Worm (Caenorhabditis elegans) whole organism, L2 larva: ENCODE results near the gene F07F6.1.

Source experiments
- blmp-1 ChIP-seq: sonication (generic microtip); optimal IDR thresholded peaks from 2 replicates; lab custom pipeline; 2017; ENCODE audit warnings: missing genetic modification characterization, mild to moderate bottlenecking, missing compliant biosample characterization, antibody characterized with exemption, moderate library complexity; ENCODE audit not compliant: insufficient read depth
- lin-39 ChIP-seq: fragments of 150-350 bp; optimal IDR thresholded peaks from 2 replicates; lab custom pipeline; 2014; ENCODE audit warnings: missing biosample characterization, missing genetic modification reagents, missing genetic modification characterization

ce11 chrII:5473946-5474423 lies 36.3 kb downstream of the F07F6.1 start, which contains the start of gene mrps-16:
- no peak for TF ChIP-seq blmp-1 (tag; lab: Kevin White, UChicago)
- no peak for TF ChIP-seq lin-39
